Fruit fly (Drosophila melanogaster): ENCODE data around the gene dop.
A peak's percentile ranks its signal among the peaks of the same experiment; 100 is the strongest.

Gene dop

DNA sequence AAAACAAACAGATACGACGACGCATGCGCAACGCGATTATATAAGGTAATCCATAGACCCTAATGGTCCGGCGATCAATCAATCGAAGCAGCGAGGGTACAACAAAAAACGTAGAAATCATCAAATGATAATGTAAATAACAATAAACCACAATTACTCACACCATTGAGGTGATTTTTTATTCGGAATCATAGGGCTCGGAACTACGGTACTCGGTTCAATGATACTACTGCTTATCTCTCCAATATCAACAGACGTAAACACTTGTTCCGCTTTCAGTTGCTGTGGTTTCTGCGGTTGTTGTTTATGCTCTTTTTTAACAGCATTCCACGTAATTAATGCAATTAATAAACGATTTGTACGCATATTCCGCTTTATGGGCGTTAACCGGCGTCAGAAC, 32.1 kb downstream of the dop start (continued):
- TF ChIP-seq Fer1 (GFP tag; optimal IDR thresholded peaks at IDR 0.05) (peak; percentile 12), ash1 (GFP tag; optimal IDR thresholded peaks at IDR 0.05) (no peak), CG15696 (tag; optimal IDR thresholded peaks at IDR 0.05) (no peak), CG17186 (GFP tag; optimal IDR thresholded peaks at IDR 0.05) (no peak), oc (tag; optimal IDR thresholded peaks at IDR 0.05) (peak; percentile 39), Dref (GFP tag; IDR thresholded peaks at IDR 0.05) (no peak), Awh (GFP tag; IDR thresholded peaks at IDR 0.05) (0 out of 2 replicates have a peak, but pooled peaks have one; percentile 20), mirr (GFP tag; optimal IDR thresholded peaks at IDR 0.05) (peak; percentile 74), Pdp1 (GFP tag; optimal IDR thresholded peaks at IDR 0.05) (peak in 1 of 2 experiments; percentile 96), HmgZ (tag; optimal IDR thresholded peaks at IDR 0.05) (peak; percentile 24), CG10959 (GFP tag; IDR thresholded peaks at IDR 0.05) (no peak), Meics (GFP tag; optimal IDR thresholded peaks at IDR 0.05) (peak; percentile 14), Med (GFP tag) (peak; percentile 25), CG31365 (tag; optimal IDR thresholded peaks at IDR 0.05) (no peak)

- no peak for TF ChIP-seq lab (GFP tag; optimal IDR thresholded peaks at IDR 0.05)
- peak; percentile 78 for TF ChIP-seq abd-A (tag; optimal IDR thresholded peaks at IDR 0.05)
- TF ChIP-seq CG10267 (tag; optimal IDR thresholded peaks at IDR 0.05), result no peak
- TF ChIP-seq HLH4C (GFP tag; IDR thresholded peaks at IDR 0.05; ENCODE audit: partially characterized antibody), result no peak
- TF ChIP-seq kni (GFP tag; optimal IDR thresholded peaks at IDR 0.05), result peak; percentile 31
- TF ChIP-seq Oaz (GFP tag; IDR thresholded peaks at IDR 0.05), result no peak
- TF ChIP-seq caup (GFP tag; optimal IDR thresholded peaks at IDR 0.05; ENCODE audit: severe bottlenecking), result no peak
- no peak for TF ChIP-seq CG7987 (GFP tag; optimal IDR thresholded peaks at IDR 0.05)
- peak; percentile 36 for TF ChIP-seq pros (GFP tag; optimal IDR thresholded peaks at IDR 0.05)
- no peak for TF ChIP-seq dan (GFP tag; IDR thresholded peaks at IDR 0.05)
- TF ChIP-seq Sry-β (GFP tag; optimal IDR thresholded peaks at IDR 0.05), result no peak
- TF ChIP-seq h (optimal IDR thresholded peaks at IDR 0.05), result no peak
- TF ChIP-seq HmgZ (tag; optimal IDR thresholded peaks at IDR 0.05), result no peak
- TF ChIP-seq ttk (GFP tag; IDR thresholded peaks at IDR 0.05), result no peak
- no peak for TF ChIP-seq B-H1 (GFP tag; IDR thresholded peaks at IDR 0.05)
- TF ChIP-seq CG10979 (tag; optimal IDR thresholded peaks at IDR 0.05), result no peak
- TF ChIP-seq CG12236 (GFP tag; optimal IDR thresholded peaks at IDR 0.05), result no peak
- TF ChIP-seq Adf1 (GFP tag; IDR thresholded peaks at IDR 0.05), result no peak
- no peak for TF ChIP-seq CG11085 (GFP tag; IDR thresholded peaks at IDR 0.05)
- TF ChIP-seq Blimp-1 (GFP tag; optimal IDR thresholded peaks at IDR 0.05), result peak; percentile 98
- TF ChIP-seq crol (GFP tag; IDR thresholded peaks at IDR 0.05), result peak; percentile 76
- TF ChIP-seq CG2199 (GFP tag; IDR thresholded peaks at IDR 0.05), result peak; percentile 54; the same call in 1 of the 3 replicates
- no peak for TF ChIP-seq Dp (GFP tag; optimal IDR thresholded peaks at IDR 0.05)
- no peak for TF ChIP-seq Nf-YA (GFP tag; IDR thresholded peaks at IDR 0.05)
- no peak for TF ChIP-seq ranshi (GFP tag; IDR thresholded peaks at IDR 0.05)
- TF ChIP-seq Stat92E (GFP tag; optimal IDR thresholded peaks at IDR 0.05), result no peak
- no peak for TF ChIP-seq CG12744 (GFP tag; optimal IDR thresholded peaks at IDR 0.05)
- peak; percentile 89 for TF ChIP-seq oc (tag; optimal IDR thresholded peaks at IDR 0.05)
- TF ChIP-seq Hr3 (GFP tag; optimal IDR thresholded peaks at IDR 0.05), result no peak
- TF ChIP-seq Vsx1 (GFP tag; optimal IDR thresholded peaks at IDR 0.05), result no peak
- no peak for TF ChIP-seq jigr1 (GFP tag; IDR thresholded peaks at IDR 0.05)
- no peak for TF ChIP-seq gcm2 (GFP tag; optimal IDR thresholded peaks at IDR 0.05)
- peak; percentile 60; the same call in 1 of the 2 replicates for TF ChIP-seq onecut (GFP tag; IDR thresholded peaks at IDR 0.05)
- TF ChIP-seq aop (GFP tag; IDR thresholded peaks at IDR 0.05), result no peak
- TF ChIP-seq CG7963 (GFP tag; IDR thresholded peaks at IDR 0.05; ENCODE audit: partially characterized antibody), result no peak
These were observed 33.4 kb downstream of the dop start for dm6 chr3L:15599190-15599589.

All from whole organism, embryonic.